Fruit fly (Drosophila melanogaster): ENCODE data around the gene CG13887.

CG13887 gene

dm6 chr3L:837552-838187 is at the start of gene CG13887, which contains the start of gene CG13901 (continued):
- peak; percentile 91 for TF ChIP-seq CG3281 (GFP tag; optimal IDR thresholded peaks at IDR 0.05)
- peak; percentile 83 for TF ChIP-seq cwo (GFP tag; optimal IDR thresholded peaks at IDR 0.05)
- TF ChIP-seq CG18476 (GFP tag; optimal IDR thresholded peaks at IDR 0.05) = peak; percentile 85
- TF ChIP-seq trem (tag; optimal IDR thresholded peaks at IDR 0.05) = peak; percentile 100
- peak; percentile 80 for TF ChIP-seq org-1 (GFP tag; optimal IDR thresholded peaks at IDR 0.05)
- TF ChIP-seq Elba2 (GFP tag; optimal IDR thresholded peaks at IDR 0.05) = peak; percentile 49
- peak; percentile 90 for TF ChIP-seq Xrp1 (GFP tag; IDR thresholded peaks at IDR 0.05)
- peak; percentile 93 for TF ChIP-seq phol (tag; optimal IDR thresholded peaks at IDR 0.05)
- TF ChIP-seq Hmr (GFP tag; optimal IDR thresholded peaks at IDR 0.05) = peak; percentile 92
- no peak for TF ChIP-seq sna (GFP tag; IDR thresholded peaks at IDR 0.05; ENCODE audit: partially characterized antibody)
- TF ChIP-seq Hr51 (GFP tag; optimal IDR thresholded peaks at IDR 0.05) = peak; percentile 91 to 93
- TF ChIP-seq CG9876 (GFP tag; optimal IDR thresholded peaks at IDR 0.05) = peak; percentile 85
- peak; percentile 84 for TF ChIP-seq CG11695 (GFP tag; IDR thresholded peaks at IDR 0.05)
- peak; percentile 66; the same call in 2 of the 3 replicates for TF ChIP-seq CG6175 (GFP tag; IDR thresholded peaks at IDR 0.05)
- no peak for TF ChIP-seq Doc3 (GFP tag; IDR thresholded peaks at IDR 0.05; ENCODE audit: partially characterized antibody)
- no peak for TF ChIP-seq pan (optimal IDR thresholded peaks at IDR 0.05)
- peak in 1 of 2 experiments; percentile 89 for TF ChIP-seq pan (GFP tag; optimal IDR thresholded peaks at IDR 0.05 in 1 of 2, IDR thresholded peaks at IDR 0.05 in 1 of 2)
- TF ChIP-seq ttk (GFP tag; IDR thresholded peaks at IDR 0.05) = peak; percentile 85
- peak; percentile 80 for TF ChIP-seq wor (GFP tag; IDR thresholded peaks at IDR 0.05)
- TF ChIP-seq Hand (GFP tag; optimal IDR thresholded peaks at IDR 0.05) = peak; percentile 65
- TF ChIP-seq Dek (tag; optimal IDR thresholded peaks at IDR 0.05) = peak; percentile 86
- no peak for TF ChIP-seq ac (GFP tag; optimal IDR thresholded peaks at IDR 0.05)
- peak; percentile 50 for TF ChIP-seq mirr (GFP tag; optimal IDR thresholded peaks at IDR 0.05)
- peak; percentile 88 for TF ChIP-seq CG1647 (GFP tag; optimal IDR thresholded peaks at IDR 0.05)
- TF ChIP-seq CG7271 (tag; optimal IDR thresholded peaks at IDR 0.05) = peak; percentile 78
- TF ChIP-seq pros (GFP tag; optimal IDR thresholded peaks at IDR 0.05) = peak; percentile 2
- TF ChIP-seq CG11723 (GFP tag; optimal IDR thresholded peaks at IDR 0.05) = no peak
- peak; percentile 86 for TF ChIP-seq dmrt11E (tag; optimal IDR thresholded peaks at IDR 0.05)
- TF ChIP-seq Hr39 (optimal IDR thresholded peaks at IDR 0.05) = no peak
- no peak for TF ChIP-seq Jarid2 (GFP tag; optimal IDR thresholded peaks at IDR 0.05)
- peak; percentile 91 for TF ChIP-seq Bteb2 (GFP tag; optimal IDR thresholded peaks at IDR 0.05)
- peak; percentile 83 for TF ChIP-seq CG8388 (GFP tag; optimal IDR thresholded peaks at IDR 0.05)
- TF ChIP-seq ewg (GFP tag; optimal IDR thresholded peaks at IDR 0.05) = peak; percentile 84
- peak; percentile 66; the same call in 2 of the 3 replicates for TF ChIP-seq CG7357 (GFP tag; IDR thresholded peaks at IDR 0.05)
- peak; percentile 87 for TF ChIP-seq CG4328 (GFP tag; optimal IDR thresholded peaks at IDR 0.05)
- peak; percentile 6; the same call in 1 of the 2 replicates for TF ChIP-seq Ravus (GFP tag; IDR thresholded peaks at IDR 0.05)
- TF ChIP-seq CkIIα-i1 (GFP tag; IDR thresholded peaks at IDR 0.05) = no peak
- TF ChIP-seq z (GFP tag; IDR thresholded peaks at IDR 0.05) = no peak
- no peak for TF ChIP-seq chinmo (GFP tag; IDR thresholded peaks at IDR 0.05; ENCODE audit: partially characterized antibody)
- peak; percentile 95 for TF ChIP-seq pho (GFP tag; optimal IDR thresholded peaks at IDR 0.05)
- TF ChIP-seq sc (optimal IDR thresholded peaks at IDR 0.05) = no peak
- peak; percentile 69 for TF ChIP-seq sc (GFP tag; optimal IDR thresholded peaks at IDR 0.05)
- peak; percentile 28; the same call in 1 of the 2 replicates for TF ChIP-seq Poxn (GFP tag; IDR thresholded peaks at IDR 0.05)
- TF ChIP-seq Drgx (GFP tag; IDR thresholded peaks at IDR 0.05) = peak; percentile 83
- no peak for TF ChIP-seq Lpt (GFP tag; optimal IDR thresholded peaks at IDR 0.05)
- peak; percentile 89 for TF ChIP-seq CG13775 (GFP tag; optimal IDR thresholded peaks at IDR 0.05)
- no peak; the same call in 1 of the 2 replicates for TF ChIP-seq Scr (GFP tag; IDR thresholded peaks at IDR 0.05; ENCODE audit: partially characterized antibody)
- TF ChIP-seq trh (GFP tag; optimal IDR thresholded peaks at IDR 0.05) = peak; percentile 73
- TF ChIP-seq Trl (optimal IDR thresholded peaks at IDR 0.05) = no peak
- peak; percentile 94 for TF ChIP-seq Trl (GFP tag; optimal IDR thresholded peaks at IDR 0.05)
